Worm (Caenorhabditis elegans): Measurements from ENCODE around the gene nrf-6.

nrf-6 gene

ce11 chrII:8016761-8017160 is 15.7 kb downstream of the nrf-6 start (continued):
- TF ChIP-seq unc-30 (tag; optimal IDR thresholded peaks at IDR 0.05) (no peak), blmp-1 (tag; optimal IDR thresholded peaks at IDR 0.05) (peak; percentile 92), xbp-1 (tag; optimal IDR thresholded peaks at IDR 0.05) (peak; percentile 43), lsy-2 (tag; optimal IDR thresholded peaks at IDR 0.05) (peak; percentile 46 to 82), nhr-71 (tag; optimal IDR thresholded peaks at IDR 0.05) (peak; percentile 93), mep-1 (tag; optimal IDR thresholded peaks at IDR 0.05) (peak; percentile 81), swsn-7 (tag; optimal IDR thresholded peaks at IDR 0.05) (peak; percentile 80), vab-15 (tag; optimal IDR thresholded peaks at IDR 0.05) (peak; percentile 83), hlh-17 (GFP tag; optimal IDR thresholded peaks at IDR 0.05; ENCODE audit: borderline replicate concordance) (no peak), mab-9 (GFP tag; IDR thresholded peaks at IDR 0.05) (0 out of 2 replicates have a peak, but pooled peaks have one; percentile 39), elt-3 (tag; optimal IDR thresholded peaks at IDR 0.05) (peak in 4 of 6 experiments; percentile 27 to 98 (median 65)), fos-1 (tag; optimal IDR thresholded peaks at IDR 0.05) (no peak), snpc-4 (tag; optimal IDR thresholded peaks at IDR 0.05) (peak; percentile 23), aha-1 (tag; optimal IDR thresholded peaks at IDR 0.05) (no peak), pag-3 (tag; optimal IDR thresholded peaks at IDR 0.05; ENCODE audit: borderline replicate concordance, insufficient read depth) (no peak), ztf-11 (tag; optimal IDR thresholded peaks at IDR 0.05) (no peak), elt-2 (tag; optimal IDR thresholded peaks at IDR 0.05) (peak; percentile 82), jun-1 (tag; optimal IDR thresholded peaks at IDR 0.05) (peak; percentile 54), ceh-88 (GFP tag; IDR thresholded peaks at IDR 0.05) (peak; percentile 22; the same call in 1 of the 2 replicates), nhr-28 (tag; optimal IDR thresholded peaks at IDR 0.05) (no peak), tbx-2 (tag; optimal IDR thresholded peaks at IDR 0.05) (peak; percentile 69), unc-98 (GFP tag; IDR thresholded peaks at IDR 0.05) (no peak), sox-4 (tag; optimal IDR thresholded peaks at IDR 0.05) (no peak), zag-1 (tag; optimal IDR thresholded peaks at IDR 0.05) (no peak), ceh-82 (tag; optimal IDR thresholded peaks at IDR 0.05) (peak in 1 of 3 experiments; percentile 27), lin-39 (tag; optimal IDR thresholded peaks at IDR 0.05) (peak; percentile 6), alr-1 (tag; optimal IDR thresholded peaks at IDR 0.05; ENCODE audit: borderline replicate concordance) (no peak), efl-1 (optimal IDR thresholded peaks at IDR 0.05) (peak; percentile 17 to 43), efl-1 (GFP tag; optimal IDR thresholded peaks at IDR 0.05 in 1 of 2) (peak; percentile 7 to 95), ceh-63 (GFP tag; optimal IDR thresholded peaks at IDR 0.05) (no peak), unc-130 (tag; optimal IDR thresholded peaks at IDR 0.05) (peak; percentile 66), ztf-4 (tag; optimal IDR thresholded peaks at IDR 0.05) (peak; percentile 67), nhr-47 (tag; optimal IDR thresholded peaks at IDR 0.05) (peak; percentile 53), hpl-2 (GFP tag; optimal IDR thresholded peaks at IDR 0.05) (peak; percentile 50), mdl-1 (tag; optimal IDR thresholded peaks at IDR 0.05) (peak; percentile 19 to 95), nhr-19 (GFP tag; conservative IDR thresholded peaks at IDR 0.05) (peak; percentile 80), lin-35 (GFP tag; optimal IDR thresholded peaks at IDR 0.05) (peak; percentile 35 to 86), grh-1 (GFP tag; IDR thresholded peaks at IDR 0.05) (peak; percentile 59), lin-14 (GFP tag; optimal IDR thresholded peaks at IDR 0.05) (peak; percentile 93)

ce11 chrII:8016167-8016566 is 16.3 kb downstream of the nrf-6 start:
- TF ChIP-seq snpc-4 (tag; optimal IDR thresholded peaks at IDR 0.05), result no peak
- TF ChIP-seq mep-1 (tag; optimal IDR thresholded peaks at IDR 0.05), result peak; percentile 23
- peak; percentile 40 for TF ChIP-seq lir-3 (tag; optimal IDR thresholded peaks at IDR 0.05; ENCODE audit: poor library complexity)
- TF ChIP-seq Y116A8C.19 (tag; optimal IDR thresholded peaks at IDR 0.05; ENCODE audit: borderline replicate concordance), result no peak
- TF ChIP-seq sox-4 (tag; optimal IDR thresholded peaks at IDR 0.05), result no peak
- TF ChIP-seq rnt-1 (tag; optimal IDR thresholded peaks at IDR 0.05), result peak; percentile 62
- no peak for TF ChIP-seq hlh-17 (GFP tag; optimal IDR thresholded peaks at IDR 0.05; ENCODE audit: borderline replicate concordance)
- TF ChIP-seq tbx-2 (tag; optimal IDR thresholded peaks at IDR 0.05), result peak; percentile 29
- no peak for TF ChIP-seq lin-15B (tag; optimal IDR thresholded peaks at IDR 0.05)
- TF ChIP-seq grh-1 (GFP tag; IDR thresholded peaks at IDR 0.05), result no peak
- TF ChIP-seq lin-13 (GFP tag; optimal IDR thresholded peaks at IDR 0.05), result no peak
- TF ChIP-seq mef-2 (tag; optimal IDR thresholded peaks at IDR 0.05), result no peak
- TF ChIP-seq nhr-47 (tag; optimal IDR thresholded peaks at IDR 0.05), result peak; percentile 35
- peak; percentile 35 to 76 for TF ChIP-seq lsy-2 (tag; optimal IDR thresholded peaks at IDR 0.05)
- TF ChIP-seq aly-2 (tag; optimal IDR thresholded peaks at IDR 0.05), result no peak
- no peak for TF ChIP-seq unc-86 (tag; optimal IDR thresholded peaks at IDR 0.05)
- peak; percentile 77 for TF ChIP-seq blmp-1 (tag; optimal IDR thresholded peaks at IDR 0.05)
- no peak for TF ChIP-seq nhr-76 (tag; optimal IDR thresholded peaks at IDR 0.05)
- TF ChIP-seq unc-130 (tag; optimal IDR thresholded peaks at IDR 0.05), result peak; percentile 91
- TF ChIP-seq C16A3.4 (tag; optimal IDR thresholded peaks at IDR 0.05), result peak; percentile 59
- peak in 3 of 6 experiments; percentile 51 to 69 (median 67) for TF ChIP-seq elt-3 (tag; optimal IDR thresholded peaks at IDR 0.05)
- no peak for TF ChIP-seq aha-1 (tag; optimal IDR thresholded peaks at IDR 0.05)
- TF ChIP-seq efl-1 (optimal IDR thresholded peaks at IDR 0.05), result peak; percentile 18 to 31
- TF ChIP-seq efl-1 (GFP tag; optimal IDR thresholded peaks at IDR 0.05 in 1 of 2), result peak in 1 of 2 experiments; percentile 42
- peak; percentile 73 for TF ChIP-seq lin-14 (GFP tag; optimal IDR thresholded peaks at IDR 0.05)
- peak; percentile 77 for TF ChIP-seq nhr-19 (GFP tag; conservative IDR thresholded peaks at IDR 0.05)
- peak; percentile 52 for TF ChIP-seq skn-1 (tag; optimal IDR thresholded peaks at IDR 0.05)
